Fruit fly (Drosophila melanogaster) whole organism, embryonic: ENCODE data around the gene miple1.

Experiments used
- Aef1 ChIP-seq: fragments of 200-800 bp; sonication (Bioruptor generic); IDR thresholded peaks from 3 replicates; pipeline ENCODE4 v1.3.6; 2022; ENCODE audit warnings: missing biosample characterization, missing genetic modification characterization
- B-H1 ChIP-seq: fragments of 200-800 bp; sonication (Bioruptor generic); IDR thresholded peaks from 3 replicates; pipeline ENCODE4 v1.3.6; 2022; ENCODE audit warnings: missing biosample characterization, missing genetic modification characterization
- B-H2 ChIP-seq: fragments of 200-800 bp; sonication (Bioruptor generic); optimal IDR thresholded peaks from 2 replicates; lab custom pipeline; 2018; ENCODE audit warnings: missing biosample characterization, mild to moderate bottlenecking, missing genetic modification characterization
- BtbVII ChIP-seq: fragments of 200-800 bp; sonication (Bioruptor generic); optimal IDR thresholded peaks from 3 replicates; lab custom pipeline; 2017; ENCODE audit warnings: missing biosample characterization, mild to moderate bottlenecking, missing genetic modification characterization
- C15 ChIP-seq: fragments of 200-800 bp; sonication (Bioruptor generic); IDR thresholded peaks from 3 replicates; pipeline ENCODE4 v1.3.6; 2022; ENCODE audit warnings: missing biosample characterization, missing genetic modification characterization
- CG10147 ChIP-seq: fragments of 200-800 bp; sonication (Bioruptor generic); optimal IDR thresholded peaks from 2 replicates; lab custom pipeline; 2019; ENCODE audit warnings: missing biosample characterization, mild to moderate bottlenecking, missing genetic modification characterization, moderate library complexity
- CG12236 ChIP-seq: fragments of 200-800 bp; sonication (Bioruptor generic); optimal IDR thresholded peaks from 2 replicates; lab custom pipeline; 2016; ENCODE audit warnings: missing biosample characterization, missing genetic modification characterization
- CG13296 ChIP-seq: fragments of 200-800 bp; sonication (Bioruptor generic); optimal IDR thresholded peaks from 3 replicates; lab custom pipeline; 2018; ENCODE audit warnings: missing biosample characterization, mild to moderate bottlenecking, missing genetic modification characterization
- CG15011 ChIP-seq: fragments of 200-800 bp; sonication (Bioruptor generic); optimal IDR thresholded peaks from 3 replicates; lab custom pipeline; 2018; ENCODE audit warnings: missing biosample characterization, mild to moderate bottlenecking, missing genetic modification characterization
- CG18011 ChIP-seq: fragments of 200-800 bp; sonication (Bioruptor generic); optimal IDR thresholded peaks from 2 replicates; lab custom pipeline; 2017; ENCODE audit warnings: missing biosample characterization, missing genetic modification characterization, mild to moderate bottlenecking, moderate library complexity, missing genotype
- CG2120 ChIP-seq: fragments of 200-800 bp; sonication (Bioruptor generic); optimal IDR thresholded peaks from 3 replicates; lab custom pipeline; 2016; ENCODE audit warnings: missing biosample characterization, missing genetic modification characterization
- CG2202 ChIP-seq: fragments of 200-800 bp; sonication (Bioruptor generic); optimal IDR thresholded peaks from 2 replicates; lab custom pipeline; 2018; ENCODE audit warnings: missing biosample characterization, mild to moderate bottlenecking, missing genetic modification characterization
- CG3163 ChIP-seq: fragments of 200-800 bp; sonication (Bioruptor generic); optimal IDR thresholded peaks from 3 replicates; lab custom pipeline; 2016; ENCODE audit warnings: missing biosample characterization, missing genetic modification characterization
- CG4424 ChIP-seq: fragments of 200-800 bp; sonication (Bioruptor generic); optimal IDR thresholded peaks from 3 replicates; lab custom pipeline; 2016; ENCODE audit warnings: missing biosample characterization, missing genetic modification characterization
- CG8478 ChIP-seq: fragments of >200 bp; optimal IDR thresholded peaks from 2 replicates; lab custom pipeline; 2018
- CG9437 ChIP-seq: fragments of 200-800 bp; sonication (Bioruptor generic); optimal IDR thresholded peaks from 2 replicates; lab custom pipeline; 2018; ENCODE audit warnings: missing biosample characterization, mild to moderate bottlenecking, missing genetic modification characterization
- Camta ChIP-seq: fragments of 200-800 bp; sonication (Bioruptor generic); optimal IDR thresholded peaks from 2 replicates; lab custom pipeline; 2016; ENCODE audit warnings: missing biosample characterization, missing genetic modification characterization
- Doc2 ChIP-seq: fragments of 200-800 bp; sonication (Bioruptor generic); IDR thresholded peaks from 2 replicates; pipeline ENCODE4 v1.3.6; 2022; ENCODE audit warnings: missing biosample characterization, missing genetic modification characterization
- E2f1 ChIP-seq: fragments of 200-800 bp; sonication (Bioruptor generic); IDR thresholded peaks from 2 replicates; pipeline ENCODE4 v1.3.6; 2022; ENCODE audit warnings: missing biosample characterization, missing genetic modification characterization
- E2f2 ChIP-seq: fragments of 200-800 bp; sonication (Bioruptor generic); IDR thresholded peaks from 2 replicates; pipeline ENCODE4 v1.3.6; 2022; ENCODE audit warnings: missing biosample characterization, missing genetic modification characterization
- Gsc ChIP-seq: fragments of 200-800 bp; sonication (Bioruptor generic); IDR thresholded peaks from 2 replicates; pipeline ENCODE4 v1.3.6; 2022; ENCODE audit warnings: missing biosample characterization, missing genetic modification characterization
- HLH3B ChIP-seq: fragments of 200-800 bp; sonication (Bioruptor generic); IDR thresholded peaks from 2 replicates; pipeline ENCODE4 v1.3.6; 2022; ENCODE audit warnings: missing biosample characterization, missing genetic modification characterization
- Hey ChIP-seq: fragments of 200-800 bp; sonication (Bioruptor generic); optimal IDR thresholded peaks from 3 replicates; lab custom pipeline; 2018; ENCODE audit warnings: missing biosample characterization, mild to moderate bottlenecking, missing genetic modification characterization
- Hmx ChIP-seq: fragments of 200-800 bp; sonication (Bioruptor generic); optimal IDR thresholded peaks from 2 replicates; lab custom pipeline; 2016; ENCODE audit warnings: missing biosample characterization, missing genetic modification characterization
- Hr3 ChIP-seq: fragments of 200-800 bp; sonication (Bioruptor generic); optimal IDR thresholded peaks from 3 replicates; lab custom pipeline; 2016; ENCODE audit warnings: missing biosample characterization, missing genetic modification characterization
- Myb ChIP-seq: fragments of 200-800 bp; sonication (Bioruptor generic); optimal IDR thresholded peaks from 2 replicates; lab custom pipeline; 2016; ENCODE audit warnings: missing biosample characterization, missing genetic modification characterization
- Nf-YC ChIP-seq: fragments of 200-800 bp; optimal IDR thresholded peaks from 3 replicates; lab custom pipeline; 2019; ENCODE audit warnings: missing biosample characterization, mild to moderate bottlenecking, missing genetic modification characterization, moderate library complexity
- Ravus ChIP-seq: fragments of 200-800 bp; sonication (Bioruptor generic); IDR thresholded peaks from 2 replicates; pipeline ENCODE4 v1.3.6; 2022; ENCODE audit warnings: missing biosample characterization, missing genetic modification characterization
- Sin3A ChIP-seq: fragments of >200 bp; optimal IDR thresholded peaks from 2 replicates; lab custom pipeline; 2018
- Stat92E ChIP-seq, 3 experiments: fragments of >200 bp in 2 of 3; fragments of 200-800 bp in 1 of 3; sonication (Bioruptor generic) in 1 of 3; optimal IDR thresholded peaks; 2 replicates each; lab custom pipeline; 2017 to 2019; ENCODE audit warnings: missing biosample characterization in 3 of 3, missing genetic modification characterization in 3 of 3, mild to moderate bottlenecking in 1 of 3, moderate library complexity in 1 of 3
- Taf1 ChIP-seq: fragments of 200-800 bp; sonication (Bioruptor generic); IDR thresholded peaks from 2 replicates; pipeline ENCODE4 v1.3.6; 2022; ENCODE audit warnings: missing biosample characterization, missing genetic modification characterization
- al ChIP-seq: fragments of 200-800 bp; sonication (Bioruptor generic); IDR thresholded peaks from 2 replicates; pipeline ENCODE4 v1.3.6; 2022; ENCODE audit warnings: missing biosample characterization, missing genetic modification characterization
- btn ChIP-seq: fragments of 200-800 bp; sonication (Bioruptor generic); optimal IDR thresholded peaks from 2 replicates; lab custom pipeline; 2016; ENCODE audit warnings: missing biosample characterization, missing genetic modification characterization
- crp ChIP-seq, 2 experiments: fragments of 200-800 bp; sonication (Bioruptor generic); optimal IDR thresholded peaks; 2 replicates in 1 of 2; 3 replicates in 1 of 2; lab custom pipeline; 2017; ENCODE audit warnings: missing biosample characterization in 2 of 2, missing genetic modification characterization in 2 of 2, mild to moderate bottlenecking in 1 of 2, moderate library complexity in 1 of 2
- dmrt99B ChIP-seq: fragments of 200-800 bp; sonication (Bioruptor generic); optimal IDR thresholded peaks from 2 replicates; lab custom pipeline; 2018; ENCODE audit warnings: missing biosample characterization, mild to moderate bottlenecking, missing genetic modification characterization, moderate library complexity
- gce ChIP-seq: fragments of 200-800 bp; sonication (Bioruptor generic); IDR thresholded peaks from 3 replicates; pipeline ENCODE4 v1.3.6; 2022; ENCODE audit warnings: missing biosample characterization, missing genetic modification characterization
- gsb-n ChIP-seq: fragments of 200-800 bp; sonication (Bioruptor generic); optimal IDR thresholded peaks from 3 replicates; lab custom pipeline; 2018; ENCODE audit warnings: missing biosample characterization, mild to moderate bottlenecking, missing genetic modification characterization
- jigr1 ChIP-seq: fragments of 200-800 bp; sonication (Bioruptor generic); IDR thresholded peaks from 3 replicates; pipeline ENCODE4 v1.3.6; 2022; ENCODE audit warnings: missing biosample characterization, missing genetic modification characterization
- jing ChIP-seq: fragments of 200-800 bp; sonication (Bioruptor generic); optimal IDR thresholded peaks from 2 replicates; lab custom pipeline; 2018; ENCODE audit warnings: missing biosample characterization, mild to moderate bottlenecking, missing genetic modification characterization
- kay ChIP-seq: fragments of 200-800 bp; sonication (Bioruptor generic); optimal IDR thresholded peaks from 2 replicates; lab custom pipeline; 2016; ENCODE audit warnings: missing biosample characterization, missing genetic modification characterization
- klu ChIP-seq: fragments of 200-800 bp; sonication (Bioruptor generic); IDR thresholded peaks from 2 replicates; pipeline ENCODE4 v1.3.6; 2022; ENCODE audit warnings: missing biosample characterization, missing genetic modification characterization
- knrl ChIP-seq: fragments of 200-800 bp; sonication (Bioruptor generic); IDR thresholded peaks from 3 replicates; pipeline ENCODE4 v1.3.6; 2022; ENCODE audit warnings: missing biosample characterization, missing genetic modification characterization; ENCODE audit not compliant: partially characterized antibody
- otp ChIP-seq: fragments of 200-800 bp; sonication (Bioruptor generic); IDR thresholded peaks from 3 replicates; pipeline ENCODE4, ENCODE4 v1.3.6; 2022; ENCODE audit warnings: missing biosample characterization, missing genetic modification characterization
- pita ChIP-seq: fragments of 200-800 bp; sonication (Bioruptor generic); optimal IDR thresholded peaks from 2 replicates; lab custom pipeline; 2017; ENCODE audit warnings: missing biosample characterization, mild to moderate bottlenecking, missing genetic modification characterization
- pum ChIP-seq: fragments of 200-800 bp; sonication (Bioruptor generic); optimal IDR thresholded peaks from 2 replicates; lab custom pipeline; 2016; ENCODE audit warnings: missing biosample characterization, missing genetic modification characterization
- schlank ChIP-seq: fragments of 200-800 bp; sonication (Bioruptor generic); optimal IDR thresholded peaks from 2 replicates; lab custom pipeline; 2018; ENCODE audit warnings: missing biosample characterization, mild to moderate bottlenecking, missing genetic modification characterization
- shn ChIP-seq: fragments of 200-800 bp; sonication (Bioruptor generic); optimal IDR thresholded peaks from 3 replicates; lab custom pipeline; 2016; ENCODE audit warnings: missing biosample characterization, missing genetic modification characterization
- so ChIP-seq: fragments of 200-800 bp; sonication (Bioruptor generic); IDR thresholded peaks from 3 replicates; pipeline ENCODE4 v1.3.6; 2022; ENCODE audit warnings: missing biosample characterization, missing genetic modification characterization
- stwl ChIP-seq: fragments of 200-800 bp; sonication (Bioruptor generic); optimal IDR thresholded peaks from 3 replicates; lab custom pipeline; 2018; ENCODE audit warnings: missing biosample characterization, mild to moderate bottlenecking, missing genetic modification characterization, moderate library complexity
- trem ChIP-seq: fragments of 200-800 bp; optimal IDR thresholded peaks from 3 replicates; lab custom pipeline; 2019; ENCODE audit warnings: missing biosample characterization, mild to moderate bottlenecking, missing genetic modification characterization, moderate library complexity
- tup ChIP-seq: fragments of 200-800 bp; sonication (Bioruptor generic); optimal IDR thresholded peaks from 2 replicates; lab custom pipeline; 2016; ENCODE audit warnings: missing biosample characterization, mild to moderate bottlenecking, missing genetic modification characterization, moderate library complexity
- vvl ChIP-seq: fragments of 200-800 bp; sonication (Bioruptor generic); IDR thresholded peaks from 2 replicates; pipeline ENCODE4 v1.3.6; 2022; ENCODE audit warnings: missing biosample characterization, missing genetic modification characterization
- zfh1 ChIP-seq: fragments of 200-800 bp; sonication (Bioruptor generic); IDR thresholded peaks from 3 replicates; pipeline ENCODE4 v1.3.6; 2022; ENCODE audit warnings: missing biosample characterization, missing genetic modification characterization

The miple1 gene

dm6 chr3L:262724-263177, 4.3 kb upstream of the miple1 start (continued):
- no peak for TF ChIP-seq CG10147 (GFP tag; lab: Kevin White, UChicago)
- TF ChIP-seq CG4424: no peak
- TF ChIP-seq CG2202: no peak
- peak in 1 of 2 experiments; percentile 37 for TF ChIP-seq crp (GFP tag; optimal IDR thresholded peaks at IDR 0.05; lab: Kevin White, UChicago)
- no peak for TF ChIP-seq jigr1 (GFP tag; lab: Robert Waterston, UW)
- TF ChIP-seq tup (GFP tag; lab: Kevin White, UChicago): no peak
- no peak for TF ChIP-seq schlank (tag; lab: Kevin White, UChicago)
- peak; percentile 84 for TF ChIP-seq knrl (GFP tag; lab: Robert Waterston, UW)
- no peak for TF ChIP-seq Hmx (GFP tag; lab: Kevin White, UChicago)
- TF ChIP-seq BtbVII: no peak
- no peak for TF ChIP-seq klu (GFP tag; lab: Robert Waterston, UW)
- TF ChIP-seq CG3163 (GFP tag; lab: Kevin White, UChicago): no peak
- TF ChIP-seq zfh1 (GFP tag; lab: Robert Waterston, UW): no peak
- no peak for TF ChIP-seq dmrt99B (tag; lab: Kevin White, UChicago)
- no peak for TF ChIP-seq HLH3B (GFP tag; lab: Robert Waterston, UW)
- TF ChIP-seq gsb-n (tag; lab: Kevin White, UChicago): no peak
- TF ChIP-seq Aef1 (GFP tag; lab: Robert Waterston, UW): no peak
- TF ChIP-seq vvl (GFP tag; lab: Robert Waterston, UW): 0 out of 2 replicates have a peak, but pooled peaks have one; percentile 17
- TF ChIP-seq CG8478 (lab: Kevin White, UChicago): no peak
- peak; percentile 25 for TF ChIP-seq stwl (tag; lab: Kevin White, UChicago)
- no peak for TF ChIP-seq pita
- TF ChIP-seq C15 (GFP tag; lab: Robert Waterston, UW): no peak
- no peak for TF ChIP-seq so
- no peak for TF ChIP-seq pum
- TF ChIP-seq Myb: peak; percentile 2
- TF ChIP-seq btn (GFP tag; lab: Kevin White, UChicago): no peak
- no peak for TF ChIP-seq Stat92E (GFP tag; optimal IDR thresholded peaks at IDR 0.05; lab: Kevin White, UChicago)
- TF ChIP-seq E2f1 (GFP tag; lab: Robert Waterston, UW): no peak
- TF ChIP-seq CG15011 (GFP tag; lab: Kevin White, UChicago): no peak
- no peak for TF ChIP-seq CG2120
- TF ChIP-seq Taf1: no peak
- peak; percentile 13 for TF ChIP-seq B-H2 (GFP tag; lab: Kevin White, UChicago)
- TF ChIP-seq jing (GFP tag; lab: Kevin White, UChicago): no peak
- no peak for TF ChIP-seq CG9437 (GFP tag; lab: Kevin White, UChicago)
- no peak for TF ChIP-seq Ravus (GFP tag; lab: Robert Waterston, UW)
- no peak for TF ChIP-seq CG18011 (GFP tag; lab: Kevin White, UChicago)
- no peak for TF ChIP-seq Doc2 (GFP tag; lab: Robert Waterston, UW)
- TF ChIP-seq al (GFP tag; lab: Robert Waterston, UW): no peak
- no peak for TF ChIP-seq shn (GFP tag; lab: Kevin White, UChicago)
- peak; percentile 70 for TF ChIP-seq trem
- no peak for TF ChIP-seq Hr3 (GFP tag; lab: Kevin White, UChicago)
- no peak for TF ChIP-seq CG13296
- no peak for TF ChIP-seq B-H1 (GFP tag; lab: Robert Waterston, UW)
- TF ChIP-seq Gsc (GFP tag; lab: Robert Waterston, UW): no peak
- TF ChIP-seq Hey (tag; lab: Kevin White, UChicago): no peak
- peak; percentile 18 for TF ChIP-seq Sin3A (lab: Kevin White, UChicago)
- no peak for TF ChIP-seq Camta (GFP tag; lab: Kevin White, UChicago)
- peak; percentile 43 for TF ChIP-seq Nf-YC
- TF ChIP-seq otp (GFP tag; lab: Robert Waterston, UW): no peak
- no peak for TF ChIP-seq CG12236 (GFP tag; lab: Kevin White, UChicago)
- TF ChIP-seq kay: no peak
- no peak for TF ChIP-seq gce (GFP tag; lab: Robert Waterston, UW)
- TF ChIP-seq E2f2: peak; percentile 28; the same call in 1 of the 2 replicates
